Worm (Caenorhabditis elegans) whole organism, L1 larva: Measurements from ENCODE around the gene T20B12.3.
A peak's percentile ranks its signal among the peaks of the same experiment; 100 is the strongest.

Source experiments
- C16A3.4 ChIP-seq: fragments of 150-350 bp; optimal IDR thresholded peaks from 2 replicates; lab custom pipeline; 2014; ENCODE audit warnings: missing biosample characterization, missing genetic modification characterization
- C34B4.2 ChIP-seq: sonication (generic microtip); optimal IDR thresholded peaks from 2 replicates; lab custom pipeline; 2017; ENCODE audit warnings: mild to moderate bottlenecking, missing genetic modification characterization, missing compliant biosample characterization
- F16B12.6 ChIP-seq: fragments of 150-350 bp; optimal IDR thresholded peaks from 2 replicates; lab custom pipeline; 2014; ENCODE audit warnings: missing biosample characterization, missing genetic modification characterization
- alr-1 ChIP-seq: fragments of 200-800 bp; sonication (Bioruptor generic); optimal IDR thresholded peaks from 2 replicates; lab custom pipeline; 2018; ENCODE audit warnings: borderline replicate concordance, mild to moderate bottlenecking, missing genetic modification characterization, missing compliant biosample characterization
- ama-1 ChIP-seq: fragments of 150-350 bp; optimal IDR thresholded peaks from 2 replicates; lab custom pipeline; 2014
- blmp-1 ChIP-seq: fragments of 150-350 bp; optimal IDR thresholded peaks from 2 replicates; lab custom pipeline; 2014; ENCODE audit warnings: missing biosample characterization, missing genetic modification characterization
- ceh-63 ChIP-seq: fragments of 200-800 bp; sonication (Bioruptor generic); optimal IDR thresholded peaks from 2 replicates; lab custom pipeline; 2018; ENCODE audit warnings: mild to moderate bottlenecking, missing genetic modification characterization, missing compliant biosample characterization
- ceh-8 ChIP-seq: fragments of 200-800 bp; sonication (Bioruptor generic); optimal IDR thresholded peaks from 2 replicates; lab custom pipeline; 2018; ENCODE audit warnings: mild to moderate bottlenecking, missing genetic modification characterization, moderate library complexity, missing compliant biosample characterization
- ceh-82 ChIP-seq, 3 experiments: fragments of 150-350 bp in 1 of 3; sonication (generic microtip) in 2 of 3; optimal IDR thresholded peaks; 2 replicates each; lab custom pipeline; 2014 to 2017; ENCODE audit warnings: missing biosample characterization in 3 of 3, missing genetic modification characterization in 3 of 3
- ceh-90 ChIP-seq: sonication (generic microtip); optimal IDR thresholded peaks from 2 replicates; lab custom pipeline; 2016; ENCODE audit warnings: missing genetic modification characterization, missing compliant biosample characterization
- dpl-1 ChIP-seq, 3 experiments: fragments of 150-350 bp in 2 of 3; sonication (generic microtip) in 1 of 3; optimal IDR thresholded peaks; 2 replicates each; lab custom pipeline; 2014 to 2017; ENCODE audit warnings: missing biosample characterization in 3 of 3, missing genetic modification characterization in 3 of 3, missing genetic modification reagents in 3 of 3
- dsc-1 ChIP-seq: sonication (generic microtip); optimal IDR thresholded peaks from 2 replicates; lab custom pipeline; 2016; ENCODE audit warnings: mild to moderate bottlenecking, missing genetic modification characterization, missing compliant biosample characterization
- egl-27 ChIP-seq, 2 experiments: fragments of 150-350 bp in 1 of 2; sonication (generic microtip); optimal IDR thresholded peaks; 3 replicates each; lab custom pipeline; 2017 to 2018; ENCODE audit warnings: missing biosample characterization in 2 of 2, missing genetic modification characterization in 2 of 2, missing genetic modification reagents in 2 of 2
- elt-3 ChIP-seq, 6 experiments: fragments of 150-350 bp in 1 of 6; sonication (generic microtip); optimal IDR thresholded peaks; 2 replicates each; lab custom pipeline; 2017 to 2018; ENCODE audit warnings: missing biosample characterization in 6 of 6, missing genetic modification characterization in 6 of 6, inconsistent platforms in 1 of 6
- ets-5 ChIP-seq: fragments of 200-800 bp; sonication (Bioruptor generic); IDR thresholded peaks from 2 replicates; pipeline ENCODE4 v1.3.6; 2022; ENCODE audit warnings: missing genetic modification characterization, missing compliant biosample characterization
- fkh-10 ChIP-seq: sonication (generic microtip); optimal IDR thresholded peaks from 2 replicates; lab custom pipeline; 2017; ENCODE audit warnings: missing biosample characterization, missing genetic modification reagents, missing genetic modification characterization
- hlh-17 ChIP-seq: fragments of 200-800 bp; sonication (Bioruptor generic); optimal IDR thresholded peaks from 2 replicates; lab custom pipeline; 2018; ENCODE audit warnings: missing genetic modification characterization, mild to moderate bottlenecking, missing compliant biosample characterization, moderate library complexity, borderline replicate concordance
- hlh-4 ChIP-seq: sonication (generic microtip); optimal IDR thresholded peaks from 2 replicates; lab custom pipeline; 2016; ENCODE audit warnings: mild to moderate bottlenecking, missing genetic modification characterization, missing compliant biosample characterization
- irx-1 ChIP-seq: sonication (generic microtip); optimal IDR thresholded peaks from 2 replicates; lab custom pipeline; 2016; ENCODE audit warnings: missing genetic modification characterization, missing compliant biosample characterization
- isw-1 ChIP-seq: fragments of 200-800 bp; sonication (Bioruptor generic); IDR thresholded peaks from 2 replicates; pipeline ENCODE4 v1.3.6; 2022; ENCODE audit warnings: missing genetic modification characterization, missing compliant biosample characterization
- jun-1 ChIP-seq: fragments of 150-350 bp; optimal IDR thresholded peaks from 2 replicates; lab custom pipeline; 2014; ENCODE audit warnings: missing biosample characterization, missing genetic modification reagents, missing genetic modification characterization
- lin-13 ChIP-seq: fragments of 150-350 bp; optimal IDR thresholded peaks from 2 replicates; lab custom pipeline; 2014; ENCODE audit warnings: missing biosample characterization, missing genetic modification reagents, missing genetic modification characterization
- lin-14 ChIP-seq: fragments of 200-800 bp; sonication (Bioruptor generic); optimal IDR thresholded peaks from 2 replicates; lab custom pipeline; 2018; ENCODE audit warnings: mild to moderate bottlenecking, missing genetic modification characterization, moderate library complexity, missing compliant biosample characterization
- lin-15B ChIP-seq: fragments of 150-350 bp; sonication (generic microtip); optimal IDR thresholded peaks from 3 replicates; lab custom pipeline; 2014; ENCODE audit warnings: missing biosample characterization, missing genetic modification characterization
- lin-39 ChIP-seq: fragments of 150-350 bp; optimal IDR thresholded peaks from 2 replicates; lab custom pipeline; 2014; ENCODE audit warnings: missing biosample characterization, missing genetic modification reagents, missing genetic modification characterization
- lir-3 ChIP-seq: sonication (generic microtip); optimal IDR thresholded peaks from 2 replicates; lab custom pipeline; 2016; ENCODE audit warnings: mild to moderate bottlenecking, missing genetic modification characterization, moderate library complexity, missing compliant biosample characterization; ENCODE audit not compliant: poor library complexity
- lsy-2 ChIP-seq, 2 experiments: fragments of 150-350 bp; optimal IDR thresholded peaks; 2 replicates each; lab custom pipeline; 2014; ENCODE audit warnings: missing biosample characterization in 2 of 2, missing genetic modification characterization in 2 of 2
- mab-9 ChIP-seq: fragments of 200-800 bp; sonication (Bioruptor generic); IDR thresholded peaks from 2 replicates; pipeline ENCODE4 v1.3.6; 2022; ENCODE audit warnings: missing genetic modification reagents, missing genetic modification characterization, missing compliant biosample characterization
- mdl-1 ChIP-seq, 2 experiments: fragments of 150-350 bp; optimal IDR thresholded peaks; 2 replicates each; lab custom pipeline; 2014 to 2017; ENCODE audit warnings: missing biosample characterization in 2 of 2, missing genetic modification characterization in 2 of 2, inconsistent platforms in 1 of 2
- nhr-11 ChIP-seq: fragments of 150-350 bp; optimal IDR thresholded peaks from 2 replicates; lab custom pipeline; 2014; ENCODE audit warnings: missing biosample characterization, missing genetic modification characterization
- nhr-237 ChIP-seq: fragments of 150-350 bp; optimal IDR thresholded peaks from 2 replicates; lab custom pipeline; 2014; ENCODE audit warnings: missing biosample characterization, missing genetic modification characterization
- nhr-28 ChIP-seq: fragments of 150-350 bp; optimal IDR thresholded peaks from 2 replicates; lab custom pipeline; 2014; ENCODE audit warnings: missing biosample characterization, missing genetic modification characterization
- nhr-47 ChIP-seq: sonication (generic microtip); optimal IDR thresholded peaks from 2 replicates; lab custom pipeline; 2016; ENCODE audit warnings: mild to moderate bottlenecking, missing genetic modification characterization, moderate library complexity, missing compliant biosample characterization
- nhr-76 ChIP-seq: sonication (generic microtip); optimal IDR thresholded peaks from 2 replicates; lab custom pipeline; 2017; ENCODE audit warnings: missing biosample characterization, missing genetic modification characterization
- pax-3 ChIP-seq: fragments of 200-800 bp; sonication (Bioruptor generic); optimal IDR thresholded peaks from 2 replicates; lab custom pipeline; 2018; ENCODE audit warnings: mild to moderate bottlenecking, missing genetic modification characterization, moderate library complexity, missing compliant biosample characterization
- pqm-1 ChIP-seq: sonication (generic microtip); optimal IDR thresholded peaks from 3 replicates; lab custom pipeline; 2017; ENCODE audit warnings: missing biosample characterization, missing genetic modification characterization
- rnt-1 ChIP-seq: sonication (generic microtip); optimal IDR thresholded peaks from 2 replicates; lab custom pipeline; 2016; ENCODE audit warnings: mild to moderate bottlenecking, missing genetic modification characterization, moderate library complexity, missing compliant biosample characterization
- snu-23 ChIP-seq: sonication (generic microtip); optimal IDR thresholded peaks from 2 replicates; lab custom pipeline; 2016; ENCODE audit warnings: missing genetic modification characterization, missing compliant biosample characterization
- sox-4 ChIP-seq: sonication (generic microtip); optimal IDR thresholded peaks from 2 replicates; lab custom pipeline; 2016; ENCODE audit warnings: missing genetic modification characterization, missing compliant biosample characterization
- sptf-1 ChIP-seq: fragments of 150-350 bp; optimal IDR thresholded peaks from 2 replicates; lab custom pipeline; 2014; ENCODE audit warnings: missing biosample characterization, missing genetic modification characterization
- tbx-2 ChIP-seq: sonication (generic microtip); optimal IDR thresholded peaks from 2 replicates; lab custom pipeline; 2016; ENCODE audit warnings: missing genetic modification characterization, missing compliant biosample characterization
- unc-130 ChIP-seq: fragments of 150-350 bp; optimal IDR thresholded peaks from 2 replicates; lab custom pipeline; 2017; ENCODE audit warnings: missing biosample characterization, missing genetic modification characterization, inconsistent platforms
- unc-30 ChIP-seq: sonication (generic microtip); optimal IDR thresholded peaks from 2 replicates; lab custom pipeline; 2017; ENCODE audit warnings: missing biosample characterization, missing genetic modification characterization
- unc-86 ChIP-seq: sonication (generic microtip); optimal IDR thresholded peaks from 2 replicates; lab custom pipeline; 2016; ENCODE audit warnings: missing genetic modification characterization, missing compliant biosample characterization
- vab-15 ChIP-seq: sonication (generic microtip); optimal IDR thresholded peaks from 2 replicates; lab custom pipeline; 2017; ENCODE audit warnings: missing genotype, mild to moderate bottlenecking, missing genetic modification characterization, missing compliant biosample characterization
- xbp-1 ChIP-seq: sonication (generic microtip); optimal IDR thresholded peaks from 2 replicates; lab custom pipeline; 2016; ENCODE audit warnings: missing genetic modification characterization, missing compliant biosample characterization
- zag-1 ChIP-seq: fragments of 150-350 bp; optimal IDR thresholded peaks from 2 replicates; lab custom pipeline; 2014; ENCODE audit warnings: missing biosample characterization, missing genetic modification characterization
- zip-4 ChIP-seq: fragments of 200-800 bp; sonication (Bioruptor generic); optimal IDR thresholded peaks from 2 replicates; lab custom pipeline; 2018; ENCODE audit warnings: mild to moderate bottlenecking, missing genetic modification characterization, moderate library complexity, missing compliant biosample characterization
- ztf-11 ChIP-seq, 2 experiments: sonication (generic microtip); optimal IDR thresholded peaks; 2 replicates each; lab custom pipeline; 2016 to 2017; ENCODE audit warnings: missing genetic modification characterization in 2 of 2, missing biosample characterization in 1 of 2, missing compliant biosample characterization in 1 of 2
- ztf-4 ChIP-seq: fragments of 150-350 bp; optimal IDR thresholded peaks from 2 replicates; lab custom pipeline; 2014; ENCODE audit warnings: missing biosample characterization, missing genetic modification characterization

The T20B12.3 gene

ce11 chrIII:7359037-7359548 is 22.8 kb upstream of the T20B12.3 start, which contains the start of the genes eco-1 and hmgr-1 (continued):
- TF ChIP-seq ceh-82 (tag; optimal IDR thresholded peaks at IDR 0.05; lab: Kevin White, UChicago) (peak in 2 of 3 experiments; percentile 3 to 26), pax-3 (tag; lab: Kevin White, UChicago) (no peak), unc-130 (no peak), jun-1 (tag; lab: Kevin White, UChicago) (no peak), vab-15 (tag; lab: Kevin White, UChicago) (no peak), unc-86 (tag; lab: Kevin White, UChicago) (peak; percentile 24), lin-15B (tag; lab: Kevin White, UChicago) (peak; percentile 16), rnt-1 (tag; lab: Kevin White, UChicago) (peak; percentile 68), nhr-76 (tag; lab: Kevin White, UChicago) (no peak), egl-27 (tag; optimal IDR thresholded peaks at IDR 0.05; lab: Kevin White, UChicago) (no peak), hlh-17 (no peak), sox-4 (tag; lab: Kevin White, UChicago) (no peak), ceh-63 (no peak), lir-3 (tag; lab: Kevin White, UChicago) (peak; percentile 38), mdl-1 (tag; optimal IDR thresholded peaks at IDR 0.05; lab: Kevin White, UChicago) (peak in 1 of 2 experiments; percentile 15), alr-1 (tag; lab: Kevin White, UChicago) (no peak), snu-23 (peak; percentile 30), ztf-11 (tag; optimal IDR thresholded peaks at IDR 0.05; lab: Kevin White, UChicago) (no peak), ceh-8 (no peak), dpl-1 (GFP tag; optimal IDR thresholded peaks at IDR 0.05; lab: Kevin White, UChicago) (peak; percentile 65 to 83 (median 76)), sptf-1 (tag; lab: Kevin White, UChicago) (no peak), zag-1 (no peak), F16B12.6 (tag; lab: Kevin White, UChicago) (peak; percentile 42), isw-1 (GFP tag; lab: Robert Waterston, UW) (no peak; the same call in 1 of the 2 replicates), tbx-2 (peak; percentile 27), ama-1 (lab: Kevin White, UChicago) (no peak), irx-1 (no peak), lsy-2 (tag; optimal IDR thresholded peaks at IDR 0.05; lab: Kevin White, UChicago) (peak; percentile 55 to 62), nhr-237 (tag; lab: Kevin White, UChicago) (no peak), xbp-1 (tag; lab: Kevin White, UChicago) (peak; percentile 39), ceh-90 (no peak), ets-5 (GFP tag; lab: Robert Waterston, UW) (no peak), blmp-1 (tag; lab: Kevin White, UChicago) (no peak), lin-13 (GFP tag; lab: Kevin White, UChicago) (peak; percentile 29), lin-14 (GFP tag; lab: Kevin White, UChicago) (no peak), unc-30 (no peak), mab-9 (GFP tag; lab: Robert Waterston, UW) (no peak), nhr-28 (no peak), elt-3 (tag; optimal IDR thresholded peaks at IDR 0.05; lab: Kevin White, UChicago) (no peak), C16A3.4 (tag; lab: Kevin White, UChicago) (peak; percentile 8), ztf-4 (tag; lab: Kevin White, UChicago) (no peak), zip-4 (GFP tag; lab: Kevin White, UChicago) (peak; percentile 0), fkh-10 (GFP tag; lab: Kevin White, UChicago) (no peak), C34B4.2 (tag; lab: Kevin White, UChicago) (no peak), nhr-11 (tag; lab: Kevin White, UChicago) (no peak), pqm-1 (tag; lab: Kevin White, UChicago) (no peak), lin-39 (tag; lab: Kevin White, UChicago) (no peak), hlh-4 (no peak), dsc-1 (tag; lab: Kevin White, UChicago) (peak; percentile 28), nhr-47 (peak; percentile 50)
